Fruit fly (Drosophila melanogaster) S2 (cell line): Measurements from ENCODE around the gene Myb.

Experiments used
- CG8478 ChIP-seq: fragments of >200 bp; optimal IDR thresholded peaks from 2 replicates; lab custom pipeline; 2018
- CTCF ChIP-seq, 2 experiments: fragments of >200 bp; optimal IDR thresholded peaks; 2 replicates each; lab custom pipeline; 2018

Myb gene

dm6 chrX:15822363-15822762 lies 35.3 kb downstream of the Myb start:
- TF ChIP-seq CTCF (optimal IDR thresholded peaks at IDR 0.05; lab: Kevin White, UChicago) (no peak), CG8478 (lab: Kevin White, UChicago) (no peak)

dm6 chrX:15818608-15819184 lies 38.9 kb downstream of the Myb start:
- TF ChIP-seq CTCF (optimal IDR thresholded peaks at IDR 0.05; lab: Kevin White, UChicago) (no peak), CG8478 (lab: Kevin White, UChicago) (no peak)

- TF ChIP-seq CG8478 (lab: Kevin White, UChicago) (no peak), CTCF (optimal IDR thresholded peaks at IDR 0.05; lab: Kevin White, UChicago) (no peak)
Observed at dm6 chrX:15817823-15818222, 39.8 kb downstream of the Myb start.

- TF ChIP-seq CTCF (optimal IDR thresholded peaks at IDR 0.05; lab: Kevin White, UChicago) (no peak), CG8478 (lab: Kevin White, UChicago) (no peak)
Observed at dm6 chrX:15816905-15817304, 40.7 kb downstream of the Myb start.

dm6 chrX:15816127-15816526 lies 41.5 kb downstream of the Myb start:
- no peak for TF ChIP-seq CTCF (optimal IDR thresholded peaks at IDR 0.05; lab: Kevin White, UChicago)
- no peak for TF ChIP-seq CG8478 (lab: Kevin White, UChicago)

- TF ChIP-seq CTCF (optimal IDR thresholded peaks at IDR 0.05; lab: Kevin White, UChicago): no peak
- no peak for TF ChIP-seq CG8478 (lab: Kevin White, UChicago)
Observed at dm6 chrX:15814485-15814884, 43.1 kb downstream of the Myb start.

dm6 chrX:15813224-15813623 lies 44.4 kb downstream of the Myb start:
- TF ChIP-seq CTCF (optimal IDR thresholded peaks at IDR 0.05; lab: Kevin White, UChicago) (no peak), CG8478 (lab: Kevin White, UChicago) (no peak)

dm6 chrX:15812615-15812995 lies 45.0 kb downstream of the Myb start:
- TF ChIP-seq CG8478 (lab: Kevin White, UChicago) (no peak), CTCF (optimal IDR thresholded peaks at IDR 0.05; lab: Kevin White, UChicago) (no peak)

- no peak for TF ChIP-seq CG8478 (lab: Kevin White, UChicago)
- no peak for TF ChIP-seq CTCF (optimal IDR thresholded peaks at IDR 0.05; lab: Kevin White, UChicago)
Observed at dm6 chrX:15811666-15812614, 45.7 kb downstream of the Myb start.

- no peak for TF ChIP-seq CG8478 (lab: Kevin White, UChicago)
- TF ChIP-seq CTCF (optimal IDR thresholded peaks at IDR 0.05; lab: Kevin White, UChicago): no peak
Observed at dm6 chrX:15809255-15809654, 48.4 kb downstream of the Myb start, which contains the start of gene CG8509. Gene CG8509 (plus strand): TSS chrX:15809555.

dm6 chrX:15807915-15808314 lies 49.7 kb downstream of the Myb start:
- TF ChIP-seq CG8478 (lab: Kevin White, UChicago) (no peak), CTCF (optimal IDR thresholded peaks at IDR 0.05; lab: Kevin White, UChicago) (no peak)

dm6 chrX:15805523-15805922 lies 52.1 kb downstream of the Myb start:
- TF ChIP-seq CG8478 (lab: Kevin White, UChicago): no peak
- TF ChIP-seq CTCF (optimal IDR thresholded peaks at IDR 0.05; lab: Kevin White, UChicago): no peak
